Fruit fly (Drosophila melanogaster) whole organism, larva: ENCODE measurements around the gene Pxd.

Source experiments
- noc ChIP-seq: fragments of 200-800 bp; sonication (Bioruptor generic); optimal IDR thresholded peaks from 3 replicates; lab custom pipeline; 2019; ENCODE audit warnings: missing biosample characterization, mild to moderate bottlenecking, missing genetic modification characterization, moderate library complexity

Pxd gene

DNA sequence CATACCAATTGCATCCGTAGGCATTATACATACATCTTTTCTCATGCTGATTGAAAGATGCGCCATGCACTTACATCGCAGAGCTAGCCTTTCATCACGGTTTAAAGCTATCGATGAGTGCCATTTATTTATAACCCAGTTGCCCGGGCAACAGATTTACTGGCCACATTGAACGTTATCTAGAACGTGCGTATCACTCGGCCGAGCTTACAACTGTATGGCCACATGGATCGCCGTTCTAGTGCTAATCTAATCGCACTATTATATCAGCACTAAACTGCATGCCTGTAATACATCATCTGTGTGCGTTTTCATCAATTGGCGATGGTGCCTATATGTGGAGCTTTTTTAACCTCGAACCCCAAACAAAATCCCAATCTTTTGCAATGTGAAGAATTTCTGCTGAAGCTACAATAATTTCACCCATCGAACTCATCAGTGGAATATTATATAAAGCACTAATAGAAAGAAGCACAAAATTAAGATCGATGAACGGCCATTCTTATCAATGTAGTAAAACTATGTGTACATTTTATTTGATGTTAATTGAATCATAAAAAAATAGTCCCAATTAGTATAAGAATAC is 46.5 kb downstream of the Pxd start:
- no peak for TF ChIP-seq noc

DNA sequence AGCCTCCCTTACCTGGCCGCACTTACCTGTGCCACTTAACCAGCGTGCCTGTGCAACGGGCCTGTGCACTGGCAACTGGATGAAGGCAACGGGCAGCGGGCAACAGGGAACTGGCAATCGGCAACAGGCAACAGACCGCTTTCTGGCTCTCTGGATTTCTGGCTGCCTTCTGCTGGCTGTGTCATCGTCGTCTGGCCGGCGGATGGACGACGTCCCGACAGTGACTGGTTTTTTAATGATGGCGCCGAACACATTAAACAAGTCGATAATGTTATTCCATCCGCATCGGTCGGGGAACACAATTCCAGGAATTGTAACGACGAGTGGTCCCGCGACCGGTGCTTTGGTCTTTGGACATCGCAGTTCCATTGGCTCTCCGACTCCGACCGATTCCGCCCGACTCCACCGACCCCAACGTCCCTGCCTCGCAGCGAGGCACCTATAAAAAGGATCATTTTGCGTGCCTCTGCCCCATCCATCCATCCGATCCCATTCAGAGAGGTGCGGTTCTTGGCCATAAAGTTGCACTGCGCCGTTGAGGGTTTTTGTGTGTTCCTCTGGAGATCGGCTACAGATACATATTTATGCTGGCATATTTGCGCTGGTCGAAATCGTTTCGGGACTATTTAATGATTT is 47.5 kb downstream of the Pxd start:
- no peak for TF ChIP-seq noc

dm6 chr3R:17062705-17063104 is 48.3 kb downstream of the Pxd start:
- TF ChIP-seq noc: no peak

- peak; percentile 17 for TF ChIP-seq noc
Measured at dm6 chr3R:17063763-17064162, 49.4 kb downstream of the Pxd start.

DNA sequence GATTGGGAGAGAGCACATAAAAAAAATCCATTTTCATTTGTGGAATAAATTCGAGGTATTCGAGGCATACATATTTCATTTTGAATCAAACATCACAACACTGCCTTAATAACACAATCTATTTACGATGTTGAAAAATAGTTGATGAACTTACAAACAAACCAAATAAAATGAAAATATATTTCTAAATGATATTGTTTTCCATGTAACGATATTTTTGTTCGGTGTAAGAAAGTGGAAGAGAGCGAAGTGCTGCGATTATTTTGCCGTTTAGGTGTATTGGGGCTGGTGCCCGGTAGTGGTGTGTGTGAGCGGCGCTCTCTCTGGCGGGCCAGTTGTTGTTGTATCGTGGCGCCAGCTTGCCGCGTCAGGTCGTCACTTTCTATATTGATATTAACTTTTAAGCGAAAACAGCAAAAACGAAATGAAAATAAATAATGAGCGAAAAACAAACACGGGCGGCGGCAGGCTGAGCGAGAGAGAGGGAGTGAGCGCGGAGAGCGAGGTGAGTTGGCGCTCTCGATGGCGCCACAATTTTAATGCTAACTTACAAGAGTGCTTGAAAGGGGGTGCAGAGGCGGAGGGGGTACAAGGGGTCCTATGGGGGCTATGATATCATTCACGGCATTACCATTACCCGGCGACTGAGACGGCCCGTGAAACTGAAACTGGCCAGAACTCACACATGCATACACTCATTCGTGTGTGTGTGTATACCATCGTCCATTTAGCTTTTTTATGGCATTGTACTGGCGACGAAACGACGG is 50.8 kb downstream of the Pxd start:
- TF ChIP-seq noc: peak; percentile 98

DNA sequence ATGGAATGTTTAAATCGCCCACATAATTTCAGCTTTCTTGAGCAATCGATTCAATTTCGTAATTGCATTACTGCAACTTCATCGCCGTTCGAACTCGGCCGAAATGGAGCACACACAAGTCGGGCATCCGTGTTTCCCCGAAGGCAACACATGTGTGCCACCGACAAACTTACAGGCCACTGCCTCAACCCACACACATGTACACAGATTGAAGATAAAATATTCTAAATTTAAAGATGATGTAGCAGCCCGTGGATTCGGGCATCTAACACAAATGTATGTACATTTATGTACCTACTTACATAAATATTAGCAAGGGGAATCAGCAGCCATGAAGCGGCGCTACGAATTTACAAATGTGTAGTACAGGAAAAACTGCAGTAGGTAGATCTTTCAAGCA is 51.7 kb downstream of the Pxd start:
- no peak for TF ChIP-seq noc

- TF ChIP-seq noc: no peak
Measured at dm6 chr3R:17066828-17067430, 52.6 kb downstream of the Pxd start.

DNA sequence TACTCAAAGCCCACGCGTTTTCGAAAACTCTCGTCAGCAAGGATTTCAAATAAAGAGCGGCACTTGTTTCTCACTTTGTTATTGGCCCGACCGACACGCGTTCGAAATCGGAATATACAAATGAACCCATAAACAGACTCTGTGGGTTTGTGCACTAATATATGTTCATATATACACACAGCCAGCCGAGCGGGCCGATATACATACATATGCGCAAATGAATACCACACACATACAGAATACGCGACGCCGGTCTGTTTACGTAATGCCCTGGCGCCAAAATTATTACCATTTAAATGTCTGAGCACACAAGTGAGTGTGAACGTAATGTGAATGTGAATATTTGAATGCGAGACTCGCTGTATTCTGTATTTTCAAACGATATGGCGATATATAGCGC is 53.3 kb downstream of the Pxd start:
- no peak for TF ChIP-seq noc

- peak; percentile 22 for TF ChIP-seq noc
Measured at dm6 chr3R:17072526-17073114, 58.2 kb downstream of the Pxd start, which contains the start of the genes Ns1 and mRpS11. TSS of gene Ns1 (minus strand) at chr3R:17072675. TSS of gene mRpS11 (plus strand) at chr3R:17072732.
